Fruit fly (Drosophila melanogaster) whole organism, prepupa: ENCODE measurements around the gene CG42238.

Experiments
- CG10631 ChIP-seq: fragments of 200-800 bp; sonication (Bioruptor generic); optimal IDR thresholded peaks from 2 replicates; lab custom pipeline; 2016; ENCODE audit warnings: missing biosample characterization, missing genetic modification characterization
- CG10669 ChIP-seq: fragments of 200-800 bp; sonication (Bioruptor generic); optimal IDR thresholded peaks from 3 replicates; lab custom pipeline; 2018; ENCODE audit warnings: missing biosample characterization, mild to moderate bottlenecking, missing genetic modification characterization, moderate library complexity
- CG11294 ChIP-seq: fragments of 200-800 bp; sonication (Bioruptor generic); IDR thresholded peaks from 2 replicates; pipeline ENCODE4 v1.3.6; 2022; ENCODE audit warnings: missing biosample characterization, missing genetic modification characterization
- CG11762 ChIP-seq: fragments of 200-800 bp; sonication (Bioruptor generic); optimal IDR thresholded peaks from 3 replicates; lab custom pipeline; 2016; ENCODE audit warnings: missing biosample characterization, missing genetic modification characterization; ENCODE audit not compliant: insufficient read depth
- CG1621 ChIP-seq: fragments of 200-800 bp; sonication (Bioruptor generic); optimal IDR thresholded peaks from 3 replicates; lab custom pipeline; 2018; ENCODE audit warnings: missing biosample characterization, mild to moderate bottlenecking, missing genetic modification characterization
- CG16779 ChIP-seq: fragments of 200-800 bp; sonication (Bioruptor generic); optimal IDR thresholded peaks from 3 replicates; lab custom pipeline; 2017; ENCODE audit warnings: missing biosample characterization, mild to moderate bottlenecking, missing genetic modification characterization
- CG31627 ChIP-seq: fragments of 200-800 bp; sonication (Bioruptor generic); optimal IDR thresholded peaks from 3 replicates; lab custom pipeline; 2016; ENCODE audit warnings: missing biosample characterization, missing genetic modification characterization
- CG34406 ChIP-seq: fragments of 200-800 bp; sonication (Bioruptor generic); optimal IDR thresholded peaks from 3 replicates; lab custom pipeline; 2016; ENCODE audit warnings: missing biosample characterization, missing genetic modification characterization
- CG3919 ChIP-seq: fragments of 200-800 bp; sonication (Bioruptor generic); optimal IDR thresholded peaks from 3 replicates; lab custom pipeline; 2016; ENCODE audit warnings: missing biosample characterization, missing genetic modification characterization
- CG6163 ChIP-seq: fragments of 200-800 bp; sonication (Bioruptor generic); IDR thresholded peaks from 3 replicates; pipeline ENCODE4 v1.3.6; 2022; ENCODE audit warnings: missing biosample characterization, missing genetic modification characterization
- CG6792 ChIP-seq: fragments of 200-800 bp; sonication (Bioruptor generic); optimal IDR thresholded peaks from 3 replicates; lab custom pipeline; 2016; ENCODE audit warnings: missing biosample characterization, missing genetic modification characterization
- CG6808 ChIP-seq: fragments of 200-800 bp; sonication (Bioruptor generic); optimal IDR thresholded peaks from 3 replicates; lab custom pipeline; 2017; ENCODE audit warnings: missing biosample characterization, missing genetic modification characterization, mild to moderate bottlenecking, moderate library complexity, missing genetic modification reagents
- CG6854 ChIP-seq: fragments of 200-800 bp; sonication (Bioruptor generic); optimal IDR thresholded peaks from 2 replicates; lab custom pipeline; 2017; ENCODE audit warnings: missing biosample characterization, mild to moderate bottlenecking, missing genetic modification characterization
- CG8119 ChIP-seq: fragments of 200-800 bp; sonication (Bioruptor generic); IDR thresholded peaks from 3 replicates; pipeline ENCODE4 v1.3.6; 2022; ENCODE audit warnings: missing biosample characterization, missing genetic modification characterization
- CG8632 ChIP-seq: fragments of 200-800 bp; sonication (Bioruptor generic); optimal IDR thresholded peaks from 3 replicates; lab custom pipeline; 2016; ENCODE audit warnings: missing biosample characterization, missing genetic modification characterization
- CG9139 ChIP-seq: fragments of 200-800 bp; sonication (Bioruptor generic); optimal IDR thresholded peaks from 3 replicates; lab custom pipeline; 2017; ENCODE audit warnings: missing biosample characterization, mild to moderate bottlenecking, missing genetic modification characterization
- Eip75B ChIP-seq: fragments of 200-800 bp; sonication (Bioruptor generic); optimal IDR thresholded peaks from 3 replicates; lab custom pipeline; 2016; ENCODE audit warnings: missing biosample characterization, missing genetic modification characterization
- Eip78C ChIP-seq: fragments of 200-800 bp; sonication (Bioruptor generic); peaks from one replicate; lab custom pipeline; 2016; ENCODE audit warnings: missing biosample characterization, missing genetic modification characterization
- Eip93F ChIP-seq: fragments of 200-800 bp; sonication (Bioruptor generic); optimal IDR thresholded peaks from 2 replicates; lab custom pipeline; 2016; ENCODE audit warnings: missing biosample characterization, mild to moderate bottlenecking, missing genetic modification characterization
- Ets21C ChIP-seq: fragments of 200-800 bp; sonication (Bioruptor generic); optimal IDR thresholded peaks from 3 replicates; lab custom pipeline; 2016; ENCODE audit warnings: missing biosample characterization, missing genetic modification characterization
- Ets96B ChIP-seq: fragments of 200-800 bp; optimal IDR thresholded peaks from 2 replicates; lab custom pipeline; 2019; ENCODE audit warnings: missing biosample characterization, mild to moderate bottlenecking, missing genetic modification characterization, moderate library complexity
- Hr39 ChIP-seq: fragments of 200-800 bp; sonication (Bioruptor generic); optimal IDR thresholded peaks from 2 replicates; lab custom pipeline; 2016; ENCODE audit warnings: missing biosample characterization, missing genetic modification characterization
- Lpt ChIP-seq: fragments of 200-800 bp; sonication (Bioruptor generic); optimal IDR thresholded peaks from 3 replicates; lab custom pipeline; 2016; ENCODE audit warnings: missing biosample characterization, missing genetic modification characterization
- Met ChIP-seq: fragments of 200-800 bp; sonication (Bioruptor generic); optimal IDR thresholded peaks from 3 replicates; lab custom pipeline; 2016; ENCODE audit warnings: missing biosample characterization, missing genetic modification characterization
- Smox ChIP-seq: fragments of 200-800 bp; sonication (Bioruptor generic); optimal IDR thresholded peaks from 3 replicates; lab custom pipeline; 2016; ENCODE audit warnings: missing biosample characterization, missing genetic modification characterization
- Sox102F ChIP-seq: fragments of 200-800 bp; sonication (Bioruptor generic); optimal IDR thresholded peaks from 2 replicates; lab custom pipeline; 2016; ENCODE audit warnings: missing biosample characterization, mild to moderate bottlenecking, missing genetic modification characterization
- Sox14 ChIP-seq: fragments of 200-800 bp; sonication (Bioruptor generic); optimal IDR thresholded peaks from 3 replicates; lab custom pipeline; 2016; ENCODE audit warnings: missing biosample characterization, missing genetic modification characterization
- Sox15 ChIP-seq: fragments of 200-800 bp; sonication (Bioruptor generic); optimal IDR thresholded peaks from 3 replicates; lab custom pipeline; 2016; ENCODE audit warnings: missing biosample characterization, missing genetic modification characterization
- achi ChIP-seq: fragments of 200-800 bp; sonication (Bioruptor generic); optimal IDR thresholded peaks from 3 replicates; lab custom pipeline; 2016; ENCODE audit warnings: missing biosample characterization, missing genetic modification characterization
- acj6 ChIP-seq: fragments of 200-800 bp; sonication (Bioruptor generic); optimal IDR thresholded peaks from 3 replicates; lab custom pipeline; 2016; ENCODE audit warnings: missing biosample characterization, missing genetic modification characterization
- dsx ChIP-seq: fragments of 200-800 bp; optimal IDR thresholded peaks from 3 replicates; lab custom pipeline; 2019; ENCODE audit warnings: missing biosample characterization, mild to moderate bottlenecking, missing genetic modification characterization, moderate library complexity; ENCODE audit not compliant: poor library complexity, severe bottlenecking
- eg ChIP-seq: fragments of 200-800 bp; sonication (Bioruptor generic); IDR thresholded peaks from 3 replicates; pipeline ENCODE4 v1.3.6; 2022; ENCODE audit warnings: missing biosample characterization, missing genetic modification characterization
- esn ChIP-seq: fragments of 200-800 bp; sonication (Bioruptor generic); optimal IDR thresholded peaks from 2 replicates; lab custom pipeline; 2016; ENCODE audit warnings: missing biosample characterization, mild to moderate bottlenecking, missing genetic modification characterization, moderate library complexity
- fd85E ChIP-seq: fragments of 200-800 bp; sonication (Bioruptor generic); optimal IDR thresholded peaks from 3 replicates; lab custom pipeline; 2016; ENCODE audit warnings: missing biosample characterization, missing genetic modification characterization
- fkh ChIP-seq: fragments of 200-800 bp; sonication (Bioruptor generic); optimal IDR thresholded peaks from 3 replicates; lab custom pipeline; 2017; ENCODE audit warnings: missing biosample characterization, mild to moderate bottlenecking, missing genetic modification characterization, moderate library complexity
- lz ChIP-seq: fragments of 200-800 bp; sonication (Bioruptor generic); optimal IDR thresholded peaks from 3 replicates; lab custom pipeline; 2016; ENCODE audit warnings: missing biosample characterization, missing genetic modification characterization
- net ChIP-seq: fragments of 200-800 bp; sonication (Bioruptor generic); optimal IDR thresholded peaks from 3 replicates; lab custom pipeline; 2016; ENCODE audit warnings: missing biosample characterization, missing genetic modification characterization
- pdm3 ChIP-seq: fragments of 200-800 bp; sonication (Bioruptor generic); optimal IDR thresholded peaks from 3 replicates; lab custom pipeline; 2016; ENCODE audit warnings: missing biosample characterization, missing genetic modification characterization
- salr ChIP-seq, 2 experiments: fragments of 200-800 bp; sonication (Bioruptor generic); optimal IDR thresholded peaks; 3 replicates each; lab custom pipeline; 2016 to 2018; ENCODE audit warnings: missing biosample characterization in 2 of 2, missing genetic modification characterization in 2 of 2, mild to moderate bottlenecking in 1 of 2
- spab ChIP-seq: fragments of 200-800 bp; sonication (Bioruptor generic); optimal IDR thresholded peaks from 2 replicates; lab custom pipeline; 2017; ENCODE audit warnings: missing biosample characterization, mild to moderate bottlenecking, missing genetic modification characterization, missing genetic modification reagents
- ss ChIP-seq, 2 experiments: fragments of 200-800 bp; sonication (Bioruptor generic); optimal IDR thresholded peaks; 2 replicates in 1 of 2; 3 replicates in 1 of 2; lab custom pipeline; 2017 to 2018; ENCODE audit warnings: mild to moderate bottlenecking in 2 of 2, missing biosample characterization in 2 of 2, missing genetic modification characterization in 2 of 2, moderate library complexity in 1 of 2
- svp ChIP-seq: fragments of 200-800 bp; sonication (Bioruptor generic); peaks from one replicate; lab custom pipeline; 2016; ENCODE audit warnings: missing biosample characterization, missing genetic modification characterization
- topi ChIP-seq: fragments of 200-800 bp; sonication (Bioruptor generic); optimal IDR thresholded peaks from 3 replicates; lab custom pipeline; 2016; ENCODE audit warnings: missing biosample characterization, missing genetic modification characterization

CG42238 gene

DNA sequence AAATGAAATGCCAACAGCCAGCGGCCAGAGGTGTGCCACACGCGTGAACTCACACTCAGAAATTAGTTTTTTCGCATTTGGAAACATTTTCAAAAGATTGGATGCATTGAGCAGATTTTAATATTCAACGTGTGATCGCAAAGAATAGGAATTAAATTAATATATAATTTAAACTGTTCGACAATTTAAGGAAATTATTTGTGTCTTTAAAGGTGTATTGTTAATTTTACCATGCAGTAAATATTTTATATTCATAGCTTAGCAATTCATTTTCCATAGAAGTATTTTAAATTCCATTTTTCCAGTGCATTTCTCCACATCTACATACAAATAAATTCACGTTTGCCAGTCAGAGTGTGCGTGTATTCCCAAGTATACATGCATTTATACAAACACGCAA lies 112.3 kb downstream of the CG42238 start (continued):
- TF ChIP-seq Sox15 (GFP tag; lab: Kevin White, UChicago) (no peak), CG6163 (GFP tag; lab: Robert Waterston, UW) (0 out of 3 replicates have a peak, but pooled peaks have one; percentile 17), fkh (GFP tag; lab: Kevin White, UChicago) (no peak), acj6 (GFP tag; lab: Kevin White, UChicago) (peak; percentile 38), Eip93F (GFP tag; lab: Kevin White, UChicago) (no peak), dsx (GFP tag; lab: Kevin White, UChicago) (no peak), CG11762 (GFP tag; lab: Kevin White, UChicago) (no peak), CG6792 (GFP tag; lab: Kevin White, UChicago) (no peak), CG9139 (GFP tag; lab: Kevin White, UChicago) (no peak), pdm3 (GFP tag; lab: Kevin White, UChicago) (peak; percentile 16), Smox (GFP tag; lab: Kevin White, UChicago) (peak; percentile 21), CG6808 (GFP tag; lab: Kevin White, UChicago) (no peak), Met (GFP tag; lab: Kevin White, UChicago) (peak; percentile 44), CG6854 (GFP tag; lab: Kevin White, UChicago) (no peak)

DNA sequence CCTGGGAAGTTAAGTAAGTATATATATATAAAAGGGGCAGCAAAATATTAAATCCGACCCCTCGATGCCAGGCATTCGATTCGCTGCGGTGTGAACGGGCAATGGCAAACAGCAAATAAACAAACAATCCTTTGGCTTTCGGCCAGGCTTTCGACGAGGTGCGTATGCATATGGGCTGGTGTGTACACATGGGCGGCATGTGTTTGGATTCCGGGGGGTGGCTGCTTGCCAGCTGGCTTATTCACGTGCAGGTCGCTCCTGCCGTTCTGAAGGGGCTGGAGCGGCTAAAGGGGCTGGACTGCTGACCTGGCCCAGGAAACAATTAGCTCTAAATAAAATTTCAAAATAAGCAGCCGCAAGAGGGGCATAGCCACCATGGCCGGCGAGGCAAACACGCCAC lies 114.6 kb downstream of the CG42238 start:
- TF ChIP-seq salr (GFP tag; optimal IDR thresholded peaks at IDR 0.05; lab: Kevin White, UChicago), result no peak
- TF ChIP-seq CG6163 (GFP tag; lab: Robert Waterston, UW), result 0 out of 3 replicates have a peak, but pooled peaks have one; percentile 25
- no peak for TF ChIP-seq Ets96B
- peak; percentile 2 for TF ChIP-seq fkh (GFP tag; lab: Kevin White, UChicago)
- TF ChIP-seq CG11762 (GFP tag; lab: Kevin White, UChicago), result no peak
- peak; percentile 54 for TF ChIP-seq svp (GFP tag; lab: Kevin White, UChicago)
- TF ChIP-seq CG8632 (GFP tag; lab: Kevin White, UChicago), result no peak

dm6 chr2L:20936420-20936819 lies 115.5 kb downstream of the CG42238 start:
- TF ChIP-seq CG8632 (GFP tag; lab: Kevin White, UChicago) (no peak), CG8119 (GFP tag; lab: Robert Waterston, UW) (0 out of 3 replicates have a peak, but pooled peaks have one; percentile 14), fd85E (no peak), lz (GFP tag; lab: Kevin White, UChicago) (peak; percentile 23), CG11294 (GFP tag; lab: Robert Waterston, UW) (no peak), achi (peak; percentile 55), spab (GFP tag; lab: Kevin White, UChicago) (peak; percentile 15), topi (GFP tag; lab: Kevin White, UChicago) (peak; percentile 34), Sox102F (GFP tag; lab: Kevin White, UChicago) (no peak), Lpt (GFP tag; lab: Kevin White, UChicago) (no peak), net (GFP tag; lab: Kevin White, UChicago) (no peak), CG6792 (GFP tag; lab: Kevin White, UChicago) (peak; percentile 24), pdm3 (GFP tag; lab: Kevin White, UChicago) (peak; percentile 59), salr (GFP tag; optimal IDR thresholded peaks at IDR 0.05; lab: Kevin White, UChicago) (peak in 1 of 2 experiments; percentile 31), Sox14 (GFP tag; lab: Kevin White, UChicago) (peak; percentile 12), CG10669 (GFP tag; lab: Kevin White, UChicago) (peak; percentile 35), Met (GFP tag; lab: Kevin White, UChicago) (peak; percentile 53), dsx (GFP tag; lab: Kevin White, UChicago) (no peak), CG11762 (GFP tag; lab: Kevin White, UChicago) (peak; percentile 41), CG9139 (GFP tag; lab: Kevin White, UChicago) (no peak), CG3919 (GFP tag; lab: Kevin White, UChicago) (peak; percentile 48), CG10631 (GFP tag; lab: Kevin White, UChicago) (peak; percentile 52), CG6163 (GFP tag; lab: Robert Waterston, UW) (no peak), svp (GFP tag; lab: Kevin White, UChicago) (no peak), CG34406 (peak; percentile 6), esn (GFP tag; lab: Kevin White, UChicago) (peak; percentile 48), eg (no peak; the same call in 2 of the 3 replicates), acj6 (GFP tag; lab: Kevin White, UChicago) (peak; percentile 48), Eip93F (GFP tag; lab: Kevin White, UChicago) (no peak), Smox (GFP tag; lab: Kevin White, UChicago) (peak; percentile 27), Sox15 (GFP tag; lab: Kevin White, UChicago) (peak; percentile 4), Ets21C (GFP tag; lab: Kevin White, UChicago) (peak; percentile 3), Hr39 (peak; percentile 40), CG1621 (tag; lab: Kevin White, UChicago) (no peak), Eip75B (GFP tag; lab: Kevin White, UChicago) (peak; percentile 46), CG31627 (GFP tag; lab: Kevin White, UChicago) (no peak), Ets96B (peak; percentile 25), CG6854 (GFP tag; lab: Kevin White, UChicago) (no peak), CG6808 (GFP tag; lab: Kevin White, UChicago) (peak; percentile 36), ss (GFP tag; optimal IDR thresholded peaks at IDR 0.05; lab: Kevin White, UChicago) (peak in 1 of 2 experiments; percentile 4), Eip78C (GFP tag; lab: Kevin White, UChicago) (peak; percentile 81), CG16779 (tag; lab: Kevin White, UChicago) (no peak)
